Worm (Caenorhabditis elegans) whole organism, early embryonic: ENCODE measurements around the gene flp-15.

Source experiments
- B0310.2 ChIP-seq: sonication (generic microtip); optimal IDR thresholded peaks from 2 replicates; lab custom pipeline; 2016; ENCODE audit warnings: mild to moderate bottlenecking, missing genetic modification characterization, missing compliant biosample characterization
- ama-1 ChIP-seq: fragments of 150-350 bp; optimal IDR thresholded peaks from 2 replicates; lab custom pipeline; 2014
- ceh-13 ChIP-seq: fragments of 200-800 bp; sonication (Bioruptor generic); optimal IDR thresholded peaks from 2 replicates; lab custom pipeline; 2018; ENCODE audit warnings: mild to moderate bottlenecking, missing genetic modification characterization, missing compliant biosample characterization
- ets-7 ChIP-seq: sonication (generic microtip); optimal IDR thresholded peaks from 2 replicates; lab custom pipeline; 2016; ENCODE audit warnings: missing genotype, missing genetic modification characterization, missing compliant biosample characterization
- flt-1 ChIP-seq: fragments of 200-800 bp; sonication (Bioruptor generic); IDR thresholded peaks from 2 replicates; pipeline ENCODE4 v1.3.6; 2022; ENCODE audit warnings: missing genetic modification characterization, missing compliant biosample characterization
- hmbx-1 ChIP-seq: sonication (generic microtip); optimal IDR thresholded peaks from 2 replicates; lab custom pipeline; 2016; ENCODE audit warnings: mild to moderate bottlenecking, missing genetic modification characterization, missing compliant biosample characterization
- hnd-1 ChIP-seq: sonication (generic microtip); optimal IDR thresholded peaks from 2 replicates; lab custom pipeline; 2016; ENCODE audit warnings: missing genetic modification characterization, missing compliant biosample characterization
- pes-1 ChIP-seq: fragments of 200-800 bp; sonication (Bioruptor generic); IDR thresholded peaks from 2 replicates; pipeline ENCODE4 v1.3.6; 2022; ENCODE audit warnings: missing genetic modification reagents, missing genetic modification characterization, missing compliant biosample characterization
- tbx-11 ChIP-seq: fragments of 200-800 bp; sonication (Bioruptor generic); IDR thresholded peaks from 2 replicates; pipeline ENCODE4 v1.3.6; 2022; ENCODE audit warnings: missing genetic modification characterization, missing compliant biosample characterization
- tra-4 ChIP-seq: sonication (generic microtip); optimal IDR thresholded peaks from 2 replicates; lab custom pipeline; 2017; ENCODE audit warnings: missing genetic modification characterization, missing compliant biosample characterization

- TF ChIP-seq tbx-11 (GFP tag; lab: Robert Waterston, UW) = no peak
- TF ChIP-seq ama-1 (lab: Kevin White, UChicago) = no peak
- no peak for TF ChIP-seq ets-7 (tag; lab: Kevin White, UChicago)
- no peak for TF ChIP-seq tra-4 (tag; lab: Kevin White, UChicago)
- TF ChIP-seq pes-1 = no peak
- TF ChIP-seq B0310.2 (tag; lab: Kevin White, UChicago) = no peak
- no peak for TF ChIP-seq hnd-1 (tag; lab: Kevin White, UChicago)
- no peak for TF ChIP-seq flt-1 (GFP tag; lab: Robert Waterston, UW)
- no peak for TF ChIP-seq hmbx-1
- no peak for TF ChIP-seq ceh-13 (GFP tag; lab: Kevin White, UChicago)
These were observed 9.7 kb downstream of the flp-15 start for ce11 chrIII:13657975-13658374.
